Fruit fly (Drosophila melanogaster): ENCODE results near the gene SF1.
A peak's percentile ranks its signal among the peaks of the same experiment; 100 is the strongest.

SF1 gene

DNA sequence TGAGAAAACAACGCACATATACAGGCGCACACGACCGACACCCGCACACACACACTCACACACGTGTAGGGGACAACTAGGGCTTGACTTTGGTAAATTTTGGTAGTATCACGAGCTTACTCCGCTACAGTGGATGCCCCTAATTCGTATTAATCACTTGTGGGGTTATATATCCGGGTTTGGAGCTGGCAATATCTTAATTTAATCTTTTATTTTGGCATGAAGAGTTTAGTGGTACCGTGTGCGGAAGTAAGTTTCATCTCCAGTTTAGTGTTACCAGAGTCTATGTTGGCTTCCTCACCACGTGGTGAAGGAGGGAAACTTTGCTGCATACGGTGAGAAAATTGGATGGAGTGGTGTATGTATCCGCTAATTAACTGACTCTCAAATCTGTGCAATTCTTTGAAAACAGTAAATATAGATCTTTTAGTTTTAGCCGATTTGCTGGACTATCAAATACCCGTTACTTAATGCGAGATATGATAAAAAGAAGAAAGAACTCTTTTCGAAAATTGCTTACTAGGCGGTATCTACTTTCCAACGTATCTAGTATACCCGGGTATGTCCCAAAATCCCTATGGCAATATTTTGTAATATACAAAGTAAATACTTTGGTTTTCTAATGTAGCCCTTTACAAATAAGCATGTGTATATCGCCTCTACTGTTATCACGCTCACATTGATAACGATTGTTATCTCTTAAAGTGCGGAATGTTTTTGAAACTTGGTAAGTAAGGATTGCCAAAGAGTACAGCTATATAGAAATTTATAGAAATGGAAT, 5.7 kb upstream of the SF1 start, which contains the start of the genes CG5823 and P5cr-2 (continued):
- TF ChIP-seq CG10366 (GFP tag; IDR thresholded peaks at IDR 0.05) (peak; percentile 23; the same call in 1 of the 2 replicates), Med (GFP tag) (peak; percentile 72), zen (tag; optimal IDR thresholded peaks at IDR 0.05) (peak; percentile 9), CG4328 (GFP tag; optimal IDR thresholded peaks at IDR 0.05) (peak; percentile 18), CG7556 (GFP tag; optimal IDR thresholded peaks at IDR 0.05) (no peak), CG14050 (GFP tag; IDR thresholded peaks at IDR 0.05) (no peak), CG6689 (GFP tag; IDR thresholded peaks at IDR 0.05) (no peak), pros (GFP tag; optimal IDR thresholded peaks at IDR 0.05) (no peak), Mad (GFP tag; optimal IDR thresholded peaks at IDR 0.05) (peak; percentile 4), ranshi (GFP tag; IDR thresholded peaks at IDR 0.05) (peak; percentile 38), amos (GFP tag; IDR thresholded peaks at IDR 0.05; ENCODE audit: partially characterized antibody) (peak; percentile 35; the same call in 1 of the 2 replicates), CG9727 (GFP tag; optimal IDR thresholded peaks at IDR 0.05) (no peak), knrl (GFP tag; IDR thresholded peaks at IDR 0.05; ENCODE audit: partially characterized antibody) (peak; percentile 63), pnt (GFP tag; optimal IDR thresholded peaks at IDR 0.05) (no peak), bbx (GFP tag; IDR thresholded peaks at IDR 0.05; ENCODE audit: partially characterized antibody) (peak; percentile 43), CG8290 (GFP tag; optimal IDR thresholded peaks at IDR 0.05) (peak; percentile 7), CG8290 (tag; optimal IDR thresholded peaks at IDR 0.05) (peak; percentile 76 to 79), mam (GFP tag; optimal IDR thresholded peaks at IDR 0.05) (peak; percentile 24), Dek (tag; optimal IDR thresholded peaks at IDR 0.05) (no peak), lola (GFP tag; optimal IDR thresholded peaks at IDR 0.05) (peak in 1 of 3 experiments; percentile 38), CG34376 (GFP tag; optimal IDR thresholded peaks at IDR 0.05) (no peak), CG17186 (GFP tag; optimal IDR thresholded peaks at IDR 0.05) (peak; percentile 25), Stat92E (GFP tag; optimal IDR thresholded peaks at IDR 0.05) (peak in 1 of 3 experiments; percentile 7), CG12299 (tag; optimal IDR thresholded peaks at IDR 0.05) (no peak), CG8765 (GFP tag; IDR thresholded peaks at IDR 0.05) (no peak), tna (GFP tag; IDR thresholded peaks at IDR 0.05; ENCODE audit: partially characterized antibody) (no peak), CG7963 (GFP tag; IDR thresholded peaks at IDR 0.05; ENCODE audit: partially characterized antibody) (no peak), CG32772 (GFP tag; IDR thresholded peaks at IDR 0.05) (no peak), ro (GFP tag; IDR thresholded peaks at IDR 0.05) (no peak), HLH54F (GFP tag; optimal IDR thresholded peaks at IDR 0.05) (peak; percentile 71), CG9797 (GFP tag; optimal IDR thresholded peaks at IDR 0.05) (peak; percentile 85), CG30431 (GFP tag; optimal IDR thresholded peaks at IDR 0.05) (peak; percentile 54), CG1647 (GFP tag; optimal IDR thresholded peaks at IDR 0.05) (peak; percentile 26), fd3F (GFP tag; optimal IDR thresholded peaks at IDR 0.05) (peak; percentile 54), esg (GFP tag; conservative IDR thresholded peaks at IDR 0.05) (no peak), cwo (GFP tag; optimal IDR thresholded peaks at IDR 0.05) (no peak), CG16779 (GFP tag; IDR thresholded peaks at IDR 0.05) (no peak), Awh (GFP tag; IDR thresholded peaks at IDR 0.05) (no peak), danr (GFP tag; IDR thresholded peaks at IDR 0.05) (no peak), bcd (GFP tag; optimal IDR thresholded peaks at IDR 0.05) (peak; percentile 49), corto (GFP tag; optimal IDR thresholded peaks at IDR 0.05) (no peak), da (GFP tag; optimal IDR thresholded peaks at IDR 0.05) (peak; percentile 46), CG7745 (tag; optimal IDR thresholded peaks at IDR 0.05) (no peak), CG11695 (GFP tag; IDR thresholded peaks at IDR 0.05) (no peak), kay (GFP tag; optimal IDR thresholded peaks at IDR 0.05) (no peak), sug (tag; optimal IDR thresholded peaks at IDR 0.05) (no peak), nerfin-2 (GFP tag; IDR thresholded peaks at IDR 0.05; ENCODE audit: partially characterized antibody) (no peak), lab (GFP tag; optimal IDR thresholded peaks at IDR 0.05) (peak; percentile 50)
